Worm (Caenorhabditis elegans) whole organism, young adult: ENCODE results near the gene vamp-8.
A peak's percentile ranks its signal among the peaks of the same experiment; 100 is the strongest.

ENCODE experiments used
- B0035.1 ChIP-seq: sonication (generic microtip); optimal IDR thresholded peaks from 2 replicates; lab custom pipeline; 2016; ENCODE audit warnings: missing genetic modification characterization, mild to moderate bottlenecking, missing compliant biosample characterization, missing genotype, missing genetic modification reagents
- B0261.1 ChIP-seq: sonication (generic microtip); optimal IDR thresholded peaks from 2 replicates; lab custom pipeline; 2016; ENCODE audit warnings: mild to moderate bottlenecking, missing genetic modification characterization, moderate library complexity, missing compliant biosample characterization
- B0336.3 ChIP-seq: fragments of 200-800 bp; sonication (Bioruptor generic); IDR thresholded peaks from 2 replicates; pipeline ENCODE4 v1.3.6; 2022; ENCODE audit warnings: missing genetic modification characterization, missing compliant biosample characterization
- C06A6.2 ChIP-seq: fragments of 200-800 bp; sonication (Bioruptor generic); conservative IDR thresholded peaks from 2 replicates; pipeline ENCODE4 v1.3.6; 2022; ENCODE audit warnings: missing genetic modification characterization, missing compliant biosample characterization
- F23B12.7 ChIP-seq: sonication (generic microtip); optimal IDR thresholded peaks from 2 replicates; lab custom pipeline; 2017; ENCODE audit warnings: missing genetic modification characterization, mild to moderate bottlenecking, missing compliant biosample characterization, antibody characterized with exemption, moderate library complexity; ENCODE audit not compliant: insufficient read depth
- F55B11.4 ChIP-seq: sonication (generic microtip); optimal IDR thresholded peaks from 2 replicates; lab custom pipeline; 2016; ENCODE audit warnings: missing compliant biosample characterization, missing genetic modification characterization, borderline replicate concordance; ENCODE audit not compliant: insufficient read depth
- F57A8.1 ChIP-seq: fragments of 200-800 bp; sonication (Bioruptor generic); optimal IDR thresholded peaks from 2 replicates; lab custom pipeline; 2018; ENCODE audit warnings: mild to moderate bottlenecking, missing genetic modification characterization, moderate library complexity, missing compliant biosample characterization
- Y53G8AR.9 ChIP-seq: fragments of 200-800 bp; sonication (Bioruptor generic); conservative IDR thresholded peaks from 2 replicates; pipeline ENCODE4 v1.3.6; 2022; ENCODE audit warnings: missing genetic modification reagents, missing genetic modification characterization, missing compliant biosample characterization
- Y67H2A.10 ChIP-seq: fragments of 200-800 bp; sonication (Bioruptor generic); conservative IDR thresholded peaks from 2 replicates; pipeline ENCODE4 v1.3.6; 2022; ENCODE audit warnings: missing genetic modification reagents, missing genetic modification characterization, missing compliant biosample characterization
- Y79H2A.3 ChIP-seq: fragments of 200-800 bp; sonication (Bioruptor generic); conservative IDR thresholded peaks from 2 replicates; pipeline ENCODE4 v1.3.6; 2022; ENCODE audit warnings: missing genetic modification reagents, missing genetic modification characterization, missing compliant biosample characterization
- Y95B8A.8 ChIP-seq: fragments of 200-800 bp; sonication (Bioruptor generic); IDR thresholded peaks from 2 replicates; pipeline ENCODE4 v1.3.6; 2022; ENCODE audit warnings: missing genetic modification reagents, missing genetic modification characterization, missing compliant biosample characterization
- akir-1 ChIP-seq: fragments of 200-800 bp; sonication (Bioruptor generic); optimal IDR thresholded peaks from 2 replicates; lab custom pipeline; 2018; ENCODE audit warnings: mild to moderate bottlenecking, missing genetic modification characterization, moderate library complexity, missing compliant biosample characterization
- aptf-2 ChIP-seq: fragments of 200-800 bp; sonication (Bioruptor generic); conservative IDR thresholded peaks from 2 replicates; pipeline ENCODE4 v1.3.6; 2022; ENCODE audit warnings: missing genetic modification reagents, missing genetic modification characterization, missing compliant biosample characterization
- attf-5 ChIP-seq: fragments of 200-800 bp; sonication (Bioruptor generic); optimal IDR thresholded peaks from 2 replicates; lab custom pipeline; 2018; ENCODE audit warnings: mild to moderate bottlenecking, missing genetic modification characterization, missing compliant biosample characterization
- bed-1 ChIP-seq: fragments of 200-800 bp; sonication (Bioruptor generic); IDR thresholded peaks from 2 replicates; pipeline ENCODE4 v1.3.6; 2022; ENCODE audit warnings: missing genetic modification reagents, missing genetic modification characterization, missing compliant biosample characterization
- bed-2 ChIP-seq: fragments of 200-800 bp; sonication (Bioruptor generic); IDR thresholded peaks from 2 replicates; pipeline ENCODE4 v1.3.6; 2022; ENCODE audit warnings: missing genetic modification reagents, missing genetic modification characterization, missing compliant biosample characterization
- ccch-3 ChIP-seq: fragments of 200-800 bp; sonication (Bioruptor generic); optimal IDR thresholded peaks from 2 replicates; lab custom pipeline; 2018; ENCODE audit warnings: mild to moderate bottlenecking, missing genetic modification characterization, missing compliant biosample characterization
- cebp-2 ChIP-seq: fragments of 200-800 bp; sonication (Bioruptor generic); IDR thresholded peaks from 2 replicates; pipeline ENCODE4 v1.3.6; 2022; ENCODE audit warnings: missing genetic modification characterization, missing compliant biosample characterization
- die-1 ChIP-seq: sonication (generic microtip); optimal IDR thresholded peaks from 2 replicates; lab custom pipeline; 2016; ENCODE audit warnings: missing genotype, mild to moderate bottlenecking, missing genetic modification characterization, missing compliant biosample characterization
- egl-18 ChIP-seq: fragments of 200-800 bp; sonication (Bioruptor generic); IDR thresholded peaks from 2 replicates; pipeline ENCODE4 v1.3.6; 2022; ENCODE audit warnings: missing genetic modification reagents, missing genetic modification characterization, missing compliant biosample characterization
- egrh-3 ChIP-seq: fragments of 200-800 bp; sonication (Bioruptor generic); IDR thresholded peaks from 2 replicates; pipeline ENCODE4 v1.3.6; 2022; ENCODE audit warnings: missing genetic modification reagents, missing genetic modification characterization, missing compliant biosample characterization
- ekl-4 ChIP-seq: fragments of 200-800 bp; sonication (Bioruptor generic); IDR thresholded peaks from 2 replicates; pipeline ENCODE4 v1.3.6; 2022; ENCODE audit warnings: missing genetic modification reagents, missing genetic modification characterization, missing compliant biosample characterization
- hmg-1.2 ChIP-seq: fragments of 200-800 bp; sonication (Bioruptor generic); IDR thresholded peaks from 2 replicates; pipeline ENCODE4 v1.3.6; 2022; ENCODE audit warnings: missing genetic modification reagents, missing genetic modification characterization, missing compliant biosample characterization
- hsf-1 ChIP-seq: fragments of 200-800 bp; sonication (Bioruptor generic); IDR thresholded peaks from 2 replicates; pipeline ENCODE4 v1.3.6; 2022; ENCODE audit warnings: missing genetic modification reagents, missing genetic modification characterization, missing compliant biosample characterization
- lag-1 ChIP-seq: fragments of 200-800 bp; sonication (Bioruptor generic); IDR thresholded peaks from 2 replicates; pipeline ENCODE4 v1.3.6; 2022; ENCODE audit warnings: missing genetic modification reagents, missing genetic modification characterization, missing compliant biosample characterization
- lin-35 ChIP-seq, 3 experiments: fragments of 150-350 bp in 2 of 3; sonication (generic microtip) in 1 of 3; optimal IDR thresholded peaks; 2 replicates each; lab custom pipeline; 2014 to 2018; ENCODE audit warnings: missing biosample characterization in 3 of 3, missing genetic modification characterization in 3 of 3, missing genetic modification reagents in 3 of 3
- lsl-1 ChIP-seq: fragments of 200-800 bp; sonication (Bioruptor generic); optimal IDR thresholded peaks from 2 replicates; lab custom pipeline; 2018; ENCODE audit warnings: mild to moderate bottlenecking, missing genetic modification characterization, moderate library complexity, missing compliant biosample characterization
- madf-6 ChIP-seq: fragments of 200-800 bp; sonication (Bioruptor generic); IDR thresholded peaks from 2 replicates; pipeline ENCODE4 v1.3.6; 2022; ENCODE audit warnings: missing genetic modification reagents, missing genetic modification characterization, missing compliant biosample characterization
- madf-8 ChIP-seq: fragments of 200-800 bp; sonication (Bioruptor generic); conservative IDR thresholded peaks from 2 replicates; pipeline ENCODE4 v1.3.6; 2022; ENCODE audit warnings: missing genetic modification reagents, missing genetic modification characterization, missing compliant biosample characterization
- mel-28 ChIP-seq: sonication (generic microtip); optimal IDR thresholded peaks from 2 replicates; lab custom pipeline; 2016; ENCODE audit warnings: borderline replicate concordance, mild to moderate bottlenecking, missing genetic modification characterization, missing compliant biosample characterization
- mes-4 ChIP-seq: sonication (generic microtip); optimal IDR thresholded peaks from 2 replicates; lab custom pipeline; 2016; ENCODE audit warnings: missing genotype, missing genetic modification characterization, missing compliant biosample characterization
- mxl-1 ChIP-seq: sonication (generic microtip); optimal IDR thresholded peaks from 2 replicates; lab custom pipeline; 2016; ENCODE audit warnings: missing genetic modification characterization, missing compliant biosample characterization
- nfya-2 ChIP-seq: fragments of 200-800 bp; sonication (Bioruptor generic); IDR thresholded peaks from 2 replicates; pipeline ENCODE4 v1.3.6; 2022; ENCODE audit warnings: missing genetic modification reagents, missing genetic modification characterization, missing compliant biosample characterization
- nhr-27 ChIP-seq: fragments of 200-800 bp; sonication (Bioruptor generic); optimal IDR thresholded peaks from 2 replicates; lab custom pipeline; 2018; ENCODE audit warnings: mild to moderate bottlenecking, missing genetic modification characterization, moderate library complexity, missing compliant biosample characterization
- pbrm-1 ChIP-seq: fragments of 200-800 bp; sonication (Bioruptor generic); IDR thresholded peaks from 2 replicates; pipeline ENCODE4 v1.3.6; 2022; ENCODE audit warnings: missing genetic modification reagents, missing genetic modification characterization, missing compliant biosample characterization
- sdz-38 ChIP-seq: sonication (generic microtip); optimal IDR thresholded peaks from 2 replicates; lab custom pipeline; 2016; ENCODE audit warnings: missing genotype, missing genetic modification characterization, missing compliant biosample characterization
- snpc-1.3 ChIP-seq: sonication (generic microtip); optimal IDR thresholded peaks from 2 replicates; lab custom pipeline; 2017; ENCODE audit warnings: missing genetic modification characterization, mild to moderate bottlenecking, missing compliant biosample characterization, antibody characterized with exemption, moderate library complexity, missing genotype, missing genetic modification reagents; ENCODE audit not compliant: insufficient read depth
- snpc-4 ChIP-seq, 5 experiments: fragments of 150-350 bp in 1 of 5; sonication (generic microtip) in 4 of 5; optimal IDR thresholded peaks; 2 replicates each; lab custom pipeline; 2014 to 2018; ENCODE audit warnings: missing genetic modification characterization in 5 of 5, missing biosample characterization in 3 of 5, antibody characterized with exemption in 2 of 5, mild to moderate bottlenecking in 2 of 5, missing compliant biosample characterization in 2 of 5, missing genotype in 2 of 5, moderate library complexity in 2 of 5, missing genetic modification reagents in 1 of 5
- somi-1 ChIP-seq: fragments of 200-800 bp; sonication (Bioruptor generic); optimal IDR thresholded peaks from 2 replicates; lab custom pipeline; 2018; ENCODE audit warnings: mild to moderate bottlenecking, missing genetic modification characterization, missing compliant biosample characterization
- sptf-2 ChIP-seq: fragments of 200-800 bp; sonication (Bioruptor generic); optimal IDR thresholded peaks from 2 replicates; lab custom pipeline; 2018; ENCODE audit warnings: mild to moderate bottlenecking, missing genetic modification characterization, missing compliant biosample characterization
- tbp1 ChIP-seq: fragments of 200-800 bp; sonication (Bioruptor generic); optimal IDR thresholded peaks from 2 replicates; lab custom pipeline; 2018; ENCODE audit warnings: mild to moderate bottlenecking, missing genetic modification characterization, missing compliant biosample characterization
- tbx-9 ChIP-seq: sonication (generic microtip); optimal IDR thresholded peaks from 2 replicates; lab custom pipeline; 2016; ENCODE audit warnings: borderline replicate concordance, missing genetic modification characterization, inconsistent platforms, missing compliant biosample characterization
- tlf-1 ChIP-seq: fragments of 200-800 bp; sonication (Bioruptor generic); optimal IDR thresholded peaks from 2 replicates; lab custom pipeline; 2018; ENCODE audit warnings: mild to moderate bottlenecking, missing genetic modification characterization, missing compliant biosample characterization
- zfh-2 ChIP-seq: fragments of 200-800 bp; sonication (Bioruptor generic); conservative IDR thresholded peaks from 2 replicates; pipeline ENCODE4 v1.3.6; 2022; ENCODE audit warnings: missing genetic modification reagents, missing genetic modification characterization, missing compliant biosample characterization
- ztf-18 ChIP-seq: sonication (generic microtip); optimal IDR thresholded peaks from 2 replicates; lab custom pipeline; 2016; ENCODE audit warnings: missing genotype, mild to moderate bottlenecking, missing genetic modification characterization, missing compliant biosample characterization
- ztf-22 ChIP-seq: fragments of 200-800 bp; sonication (Bioruptor generic); optimal IDR thresholded peaks from 2 replicates; lab custom pipeline; 2018; ENCODE audit warnings: mild to moderate bottlenecking, missing genetic modification characterization, moderate library complexity, missing compliant biosample characterization
- ztf-25 ChIP-seq: fragments of 200-800 bp; sonication (Bioruptor generic); IDR thresholded peaks from 2 replicates; pipeline ENCODE4 v1.3.6; 2022; ENCODE audit warnings: missing genetic modification reagents, missing genetic modification characterization, missing compliant biosample characterization

vamp-8 gene

ce11 chrIV:13882573-13882972 lies 17.6 kb upstream of the vamp-8 start, which contains the start of gene thoc-7 (continued):
- TF ChIP-seq pbrm-1 (GFP tag; lab: Robert Waterston, UW): peak; percentile 70
- no peak for TF ChIP-seq madf-8
- no peak for TF ChIP-seq egrh-3
- TF ChIP-seq B0035.1: no peak
- no peak for TF ChIP-seq akir-1
- TF ChIP-seq C06A6.2 (GFP tag; lab: Robert Waterston, UW): no peak
- TF ChIP-seq egl-18 (GFP tag; lab: Robert Waterston, UW): 0 out of 2 replicates have a peak, but pooled peaks have one; percentile 15
- no peak for TF ChIP-seq ztf-22 (GFP tag; lab: Kevin White, UChicago)
- peak; percentile 41 for TF ChIP-seq snpc-1.3 (tag; lab: Kevin White, UChicago)
- TF ChIP-seq madf-6: peak; percentile 86
- peak; percentile 77 for TF ChIP-seq Y53G8AR.9 (GFP tag; lab: Robert Waterston, UW)
- peak; percentile 37; the same call in 1 of the 2 replicates for TF ChIP-seq hmg-1.2 (GFP tag; lab: Robert Waterston, UW)
- TF ChIP-seq sptf-2 (GFP tag; lab: Kevin White, UChicago): no peak
- TF ChIP-seq B0336.3: peak; percentile 91
- no peak for TF ChIP-seq sdz-38
- no peak for TF ChIP-seq somi-1
- TF ChIP-seq F23B12.7 (tag; lab: Kevin White, UChicago): no peak
- TF ChIP-seq snpc-4 (GFP tag; optimal IDR thresholded peaks at IDR 0.05; lab: Kevin White, UChicago): peak; percentile 35
- TF ChIP-seq snpc-4 (tag; optimal IDR thresholded peaks at IDR 0.05; lab: Kevin White, UChicago): peak; percentile 7 to 94 (median 60)
- TF ChIP-seq nfya-2 (GFP tag; lab: Robert Waterston, UW): 0 out of 2 replicates have a peak, but pooled peaks have one; percentile 60
- TF ChIP-seq die-1 (tag; lab: Kevin White, UChicago): peak; percentile 57
- TF ChIP-seq hsf-1 (GFP tag; lab: Robert Waterston, UW): peak; percentile 80
- TF ChIP-seq lag-1 (GFP tag; lab: Robert Waterston, UW): no peak
- peak; percentile 36 for TF ChIP-seq ztf-18 (tag; lab: Kevin White, UChicago)
- no peak for TF ChIP-seq Y79H2A.3 (GFP tag; lab: Robert Waterston, UW)
- TF ChIP-seq B0261.1 (tag; lab: Kevin White, UChicago): no peak
- TF ChIP-seq cebp-2 (GFP tag; lab: Robert Waterston, UW): peak; percentile 90; the same call in 1 of the 2 replicates
- TF ChIP-seq zfh-2 (GFP tag; lab: Robert Waterston, UW): 0 out of 2 replicates have a peak, but pooled peaks have one; percentile 13
- TF ChIP-seq mes-4 (tag; lab: Kevin White, UChicago): no peak
- TF ChIP-seq ccch-3 (GFP tag; lab: Kevin White, UChicago): no peak
- no peak for TF ChIP-seq F57A8.1
- no peak for TF ChIP-seq F55B11.4 (tag; lab: Kevin White, UChicago)
- peak; percentile 86; the same call in 1 of the 2 replicates for TF ChIP-seq ekl-4 (GFP tag; lab: Robert Waterston, UW)
- no peak for TF ChIP-seq nhr-27 (tag; lab: Kevin White, UChicago)
- no peak for TF ChIP-seq Y67H2A.10 (GFP tag; lab: Robert Waterston, UW)
- TF ChIP-seq attf-5 (GFP tag; lab: Kevin White, UChicago): no peak
- TF ChIP-seq ztf-25 (GFP tag; lab: Robert Waterston, UW): peak; percentile 70; the same call in 1 of the 2 replicates
- TF ChIP-seq mel-28 (tag; lab: Kevin White, UChicago): no peak
- no peak for TF ChIP-seq lin-35 (GFP tag; optimal IDR thresholded peaks at IDR 0.05; lab: Kevin White, UChicago)
- TF ChIP-seq bed-1: no peak
- 0 out of 2 replicates have a peak, but pooled peaks have one; percentile 21 for TF ChIP-seq bed-2
- TF ChIP-seq Y95B8A.8 (GFP tag; lab: Robert Waterston, UW): 0 out of 2 replicates have a peak, but pooled peaks have one; percentile 5
- no peak for TF ChIP-seq tbx-9 (tag; lab: Kevin White, UChicago)
- TF ChIP-seq aptf-2 (GFP tag; lab: Robert Waterston, UW): no peak
- TF ChIP-seq lsl-1 (GFP tag; lab: Kevin White, UChicago): peak; percentile 53
- TF ChIP-seq tlf-1 (GFP tag; lab: Kevin White, UChicago): peak; percentile 56
- peak; percentile 71 for TF ChIP-seq tbp1 (GFP tag; lab: Kevin White, UChicago)
- TF ChIP-seq mxl-1: peak; percentile 19
